Fruit fly (Drosophila melanogaster) whole organism, embryonic: ENCODE data around the gene Nadsyn.

Source experiments
- Asciz ChIP-seq: fragments of 200-800 bp; sonication (Bioruptor generic); optimal IDR thresholded peaks from 2 replicates; lab custom pipeline; 2017; ENCODE audit warnings: missing biosample characterization, mild to moderate bottlenecking, missing genetic modification characterization, missing genetic modification reagents
- Atf6 ChIP-seq: fragments of 200-800 bp; sonication (Bioruptor generic); IDR thresholded peaks from 2 replicates; pipeline ENCODE4 v1.3.6; 2022; ENCODE audit warnings: missing biosample characterization, missing genetic modification characterization
- B-H1 ChIP-seq: fragments of 200-800 bp; sonication (Bioruptor generic); IDR thresholded peaks from 3 replicates; pipeline ENCODE4 v1.3.6; 2022; ENCODE audit warnings: missing biosample characterization, missing genetic modification characterization
- Bdp1 ChIP-seq: fragments of 200-800 bp; sonication (Bioruptor generic); optimal IDR thresholded peaks from 3 replicates; lab custom pipeline; 2016; ENCODE audit warnings: missing biosample characterization, missing genetic modification characterization
- CG11085 ChIP-seq: fragments of 200-800 bp; sonication (Bioruptor generic); IDR thresholded peaks from 2 replicates; pipeline ENCODE4 v1.3.6; 2022; ENCODE audit warnings: missing biosample characterization, missing genetic modification characterization
- CG13894 ChIP-seq: fragments of 200-800 bp; sonication (Bioruptor generic); optimal IDR thresholded peaks from 3 replicates; lab custom pipeline; 2018; ENCODE audit warnings: missing biosample characterization, mild to moderate bottlenecking, missing genetic modification characterization, moderate library complexity
- CG15601 ChIP-seq: fragments of 200-800 bp; sonication (Bioruptor generic); optimal IDR thresholded peaks from 3 replicates; lab custom pipeline; 2019; ENCODE audit warnings: missing biosample characterization, mild to moderate bottlenecking, missing genetic modification characterization, moderate library complexity
- CG17829 ChIP-seq: fragments of 200-800 bp; optimal IDR thresholded peaks from 2 replicates; lab custom pipeline; 2019; ENCODE audit warnings: missing biosample characterization, mild to moderate bottlenecking, missing genetic modification characterization, moderate library complexity
- CG1792 ChIP-seq: fragments of 200-800 bp; sonication (Bioruptor generic); optimal IDR thresholded peaks from 2 replicates; lab custom pipeline; 2016; ENCODE audit warnings: missing biosample characterization, missing genetic modification characterization
- CG18476 ChIP-seq: fragments of 200-800 bp; sonication (Bioruptor generic); optimal IDR thresholded peaks from 2 replicates; lab custom pipeline; 2016; ENCODE audit warnings: missing biosample characterization, mild to moderate bottlenecking, missing genetic modification characterization
- CG18599 ChIP-seq: fragments of 200-800 bp; sonication (Bioruptor generic); optimal IDR thresholded peaks from 3 replicates; lab custom pipeline; 2017; ENCODE audit warnings: missing biosample characterization, missing genetic modification characterization, mild to moderate bottlenecking, moderate library complexity, missing genetic modification reagents
- CG18764 ChIP-seq: fragments of 200-800 bp; sonication (Bioruptor generic); optimal IDR thresholded peaks from 3 replicates; lab custom pipeline; 2016; ENCODE audit warnings: missing biosample characterization, missing genetic modification characterization
- CG2116 ChIP-seq: fragments of 200-800 bp; sonication (Bioruptor generic); optimal IDR thresholded peaks from 3 replicates; lab custom pipeline; 2018; ENCODE audit warnings: missing biosample characterization, mild to moderate bottlenecking, missing genetic modification characterization
- CG31224 ChIP-seq: fragments of 200-800 bp; sonication (Bioruptor generic); IDR thresholded peaks from 2 replicates; pipeline ENCODE4 v1.3.6; 2022; ENCODE audit warnings: missing biosample characterization, missing genetic modification characterization
- CG32767 ChIP-seq: fragments of 200-800 bp; sonication (Bioruptor generic); IDR thresholded peaks from 2 replicates; pipeline ENCODE4 v1.3.6; 2022; ENCODE audit warnings: missing biosample characterization, missing genetic modification characterization
- CG4854 ChIP-seq: fragments of 200-800 bp; sonication (Bioruptor generic); optimal IDR thresholded peaks from 2 replicates; lab custom pipeline; 2016; ENCODE audit warnings: missing biosample characterization, missing genetic modification characterization, inconsistent platforms
- CG6813 ChIP-seq: fragments of 200-800 bp; sonication (Bioruptor generic); optimal IDR thresholded peaks from 2 replicates; lab custom pipeline; 2017; ENCODE audit warnings: missing biosample characterization, missing genetic modification characterization, mild to moderate bottlenecking, moderate library complexity, missing genetic modification reagents
- CG7963 ChIP-seq: fragments of 200-800 bp; sonication (Bioruptor generic); IDR thresholded peaks from 3 replicates; pipeline ENCODE4 v1.3.6; 2022; ENCODE audit warnings: missing biosample characterization, missing genetic modification characterization; ENCODE audit not compliant: partially characterized antibody
- CG8924 ChIP-seq: fragments of 200-800 bp; optimal IDR thresholded peaks from 3 replicates; lab custom pipeline; 2019; ENCODE audit warnings: missing biosample characterization, mild to moderate bottlenecking, missing genetic modification characterization, moderate library complexity
- CG9215 ChIP-seq: fragments of 200-800 bp; sonication (Bioruptor generic); IDR thresholded peaks from 2 replicates; pipeline ENCODE4 v1.3.6; 2022; ENCODE audit warnings: missing biosample characterization, missing genetic modification characterization
- CG9817 ChIP-seq: fragments of 200-800 bp; sonication (Bioruptor generic); optimal IDR thresholded peaks from 2 replicates; lab custom pipeline; 2018; ENCODE audit warnings: missing biosample characterization, mild to moderate bottlenecking, missing genetic modification characterization, moderate library complexity
- CG9932 ChIP-seq: fragments of 200-800 bp; sonication (Bioruptor generic); IDR thresholded peaks from 2 replicates; pipeline ENCODE4 v1.3.6; 2022; ENCODE audit warnings: missing biosample characterization, missing genetic modification characterization
- CrebB ChIP-seq: fragments of 200-800 bp; sonication (Bioruptor generic); optimal IDR thresholded peaks from 3 replicates; lab custom pipeline; 2018; ENCODE audit warnings: missing biosample characterization, mild to moderate bottlenecking, missing genetic modification characterization
- Dek ChIP-seq: fragments of 200-800 bp; sonication (Bioruptor generic); optimal IDR thresholded peaks from 3 replicates; lab custom pipeline; 2019; ENCODE audit warnings: missing biosample characterization, mild to moderate bottlenecking, missing genetic modification characterization, moderate library complexity
- Doc2 ChIP-seq: fragments of 200-800 bp; sonication (Bioruptor generic); IDR thresholded peaks from 2 replicates; pipeline ENCODE4 v1.3.6; 2022; ENCODE audit warnings: missing biosample characterization, missing genetic modification characterization
- Elba2 ChIP-seq: fragments of 200-800 bp; sonication (Bioruptor generic); optimal IDR thresholded peaks from 3 replicates; lab custom pipeline; 2016; ENCODE audit warnings: missing biosample characterization, missing genetic modification characterization
- Hand ChIP-seq: fragments of 200-800 bp; sonication (Bioruptor generic); optimal IDR thresholded peaks from 2 replicates; lab custom pipeline; 2017; ENCODE audit warnings: mild to moderate bottlenecking, missing biosample characterization, missing genetic modification reagents, missing genetic modification characterization
- Hmr ChIP-seq: fragments of 200-800 bp; sonication (Bioruptor generic); optimal IDR thresholded peaks from 3 replicates; lab custom pipeline; 2017; ENCODE audit warnings: mild to moderate bottlenecking, missing biosample characterization, missing genetic modification reagents, missing genetic modification characterization
- Hmx ChIP-seq: fragments of 200-800 bp; sonication (Bioruptor generic); optimal IDR thresholded peaks from 2 replicates; lab custom pipeline; 2016; ENCODE audit warnings: missing biosample characterization, missing genetic modification characterization
- NC2α ChIP-seq: fragments of 200-800 bp; sonication (Bioruptor generic); optimal IDR thresholded peaks from 2 replicates; lab custom pipeline; 2016; ENCODE audit warnings: missing biosample characterization, missing genetic modification characterization
- NC2β ChIP-seq: fragments of 200-800 bp; sonication (Bioruptor generic); optimal IDR thresholded peaks from 2 replicates; lab custom pipeline; 2016; ENCODE audit warnings: missing biosample characterization, missing genetic modification characterization
- Nf-YB ChIP-seq: fragments of 200-800 bp; sonication (Bioruptor generic); optimal IDR thresholded peaks from 3 replicates; lab custom pipeline; 2019; ENCODE audit warnings: missing biosample characterization, mild to moderate bottlenecking, missing genetic modification characterization, moderate library complexity
- Oaz ChIP-seq: fragments of 200-800 bp; sonication (Bioruptor generic); IDR thresholded peaks from 2 replicates; pipeline ENCODE4 v1.3.6; 2022; ENCODE audit warnings: missing biosample characterization, missing genetic modification characterization
- Taf1 ChIP-seq: fragments of 200-800 bp; sonication (Bioruptor generic); IDR thresholded peaks from 2 replicates; pipeline ENCODE4 v1.3.6; 2022; ENCODE audit warnings: missing biosample characterization, missing genetic modification characterization
- Xbp1 ChIP-seq: fragments of 200-800 bp; sonication (Bioruptor generic); optimal IDR thresholded peaks from 3 replicates; lab custom pipeline; 2016; ENCODE audit warnings: missing biosample characterization, mild to moderate bottlenecking, missing genetic modification characterization
- crp ChIP-seq, 2 experiments: fragments of 200-800 bp; sonication (Bioruptor generic); optimal IDR thresholded peaks; 2 replicates in 1 of 2; 3 replicates in 1 of 2; lab custom pipeline; 2017; ENCODE audit warnings: missing biosample characterization in 2 of 2, missing genetic modification characterization in 2 of 2, mild to moderate bottlenecking in 1 of 2, moderate library complexity in 1 of 2
- dysf ChIP-seq: fragments of 200-800 bp; sonication (Bioruptor generic); IDR thresholded peaks from 3 replicates; pipeline ENCODE4 v1.3.6; 2022; ENCODE audit warnings: missing biosample characterization, missing genetic modification characterization
- gce ChIP-seq: fragments of 200-800 bp; sonication (Bioruptor generic); IDR thresholded peaks from 3 replicates; pipeline ENCODE4 v1.3.6; 2022; ENCODE audit warnings: missing biosample characterization, missing genetic modification characterization
- hth ChIP-seq: fragments of >200 bp; optimal IDR thresholded peaks from 2 replicates; lab custom pipeline; 2017; ENCODE audit warnings: inconsistent platforms
- ken ChIP-seq: fragments of 200-800 bp; sonication (Bioruptor generic); IDR thresholded peaks from 3 replicates; pipeline ENCODE4 v1.3.6; 2022; ENCODE audit warnings: missing biosample characterization, missing genetic modification characterization
- peb ChIP-seq: fragments of 200-800 bp; sonication (Bioruptor generic); IDR thresholded peaks from 2 replicates; pipeline ENCODE4 v1.3.6; 2022; ENCODE audit warnings: missing biosample characterization, missing genetic modification characterization
- phol ChIP-seq: fragments of 200-800 bp; sonication (Bioruptor generic); optimal IDR thresholded peaks from 3 replicates; lab custom pipeline; 2018; ENCODE audit warnings: missing biosample characterization, mild to moderate bottlenecking, missing genetic modification characterization, moderate library complexity
- sd ChIP-seq: fragments of 200-800 bp; sonication (Bioruptor generic); optimal IDR thresholded peaks from 3 replicates; lab custom pipeline; 2018; ENCODE audit warnings: missing biosample characterization, mild to moderate bottlenecking, missing genetic modification characterization, moderate library complexity
- sens ChIP-seq: fragments of 200-800 bp; sonication (Bioruptor generic); peaks from one replicate; lab custom pipeline; 2016; ENCODE audit warnings: missing biosample characterization, missing genetic modification characterization
- sima ChIP-seq: fragments of 200-800 bp; sonication (Bioruptor generic); optimal IDR thresholded peaks from 2 replicates; lab custom pipeline; 2016; ENCODE audit warnings: missing biosample characterization, missing genetic modification characterization
- sna ChIP-seq: fragments of 200-800 bp; sonication (Bioruptor generic); IDR thresholded peaks from 2 replicates; pipeline ENCODE4 v1.3.6; 2022; ENCODE audit warnings: missing biosample characterization, missing genetic modification characterization; ENCODE audit not compliant: partially characterized antibody
- tio ChIP-seq: fragments of 200-800 bp; sonication (Bioruptor generic); optimal IDR thresholded peaks from 2 replicates; lab custom pipeline; 2017; ENCODE audit warnings: missing biosample characterization, missing genetic modification characterization, inconsistent platforms
- toy ChIP-seq: fragments of 200-800 bp; sonication (Bioruptor generic); IDR thresholded peaks from 2 replicates; pipeline ENCODE4 v1.3.6; 2022; ENCODE audit warnings: missing biosample characterization, missing genetic modification characterization
- unpg ChIP-seq: fragments of 200-800 bp; sonication (Bioruptor generic); optimal IDR thresholded peaks from 3 replicates; lab custom pipeline; 2018; ENCODE audit warnings: missing biosample characterization, mild to moderate bottlenecking, missing genetic modification characterization, moderate library complexity
- vfl ChIP-seq: fragments of 200-800 bp; sonication (Bioruptor generic); optimal IDR thresholded peaks from 2 replicates; lab custom pipeline; 2016; ENCODE audit warnings: missing biosample characterization, missing genetic modification characterization
- yki ChIP-seq: fragments of >200 bp; optimal IDR thresholded peaks from 3 replicates; lab custom pipeline; 2018
- zfh1 ChIP-seq: fragments of 200-800 bp; sonication (Bioruptor generic); IDR thresholded peaks from 3 replicates; pipeline ENCODE4 v1.3.6; 2022; ENCODE audit warnings: missing biosample characterization, missing genetic modification characterization

Gene Nadsyn

DNA sequence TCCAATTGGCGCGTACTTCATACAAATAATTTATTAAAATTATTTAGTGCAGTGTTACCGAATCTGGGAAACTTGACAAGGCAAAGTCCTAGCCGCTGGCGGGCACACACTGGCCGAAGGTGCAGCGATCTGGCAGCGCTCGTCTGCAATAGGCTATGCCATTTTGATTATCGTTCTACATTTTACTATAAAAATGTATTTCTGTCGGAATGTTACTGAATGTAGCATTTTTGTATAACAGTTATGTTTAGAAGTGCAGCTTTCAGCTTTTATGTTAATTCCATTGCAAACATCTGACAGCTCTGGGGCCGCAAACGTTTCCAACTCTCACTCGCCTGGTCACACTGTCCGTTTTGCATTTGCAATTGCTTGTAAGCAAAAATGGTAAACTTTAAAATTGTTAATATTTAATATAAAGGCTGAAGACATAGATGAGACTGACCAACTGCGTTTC, 26.5 kb upstream of the Nadsyn start, which contains the start of gene Grip91 (continued):
- TF ChIP-seq CG32767 (GFP tag; lab: Robert Waterston, UW) (no peak), CG2116 (GFP tag; lab: Kevin White, UChicago) (peak; percentile 49), Hmr (peak; percentile 31), sima (GFP tag; lab: Kevin White, UChicago) (no peak), Asciz (GFP tag; lab: Kevin White, UChicago) (no peak), CG9817 (tag; lab: Kevin White, UChicago) (no peak), CrebB (tag; lab: Kevin White, UChicago) (no peak), toy (no peak), CG9932 (peak; percentile 10; the same call in 1 of the 2 replicates), unpg (no peak), Bdp1 (GFP tag; lab: Kevin White, UChicago) (no peak), crp (GFP tag; optimal IDR thresholded peaks at IDR 0.05; lab: Kevin White, UChicago) (peak in 1 of 2 experiments; percentile 56), CG6813 (GFP tag; lab: Kevin White, UChicago) (no peak), CG9215 (GFP tag; lab: Robert Waterston, UW) (0 out of 2 replicates have a peak, but pooled peaks have one; percentile 8), dysf (no peak), peb (GFP tag; lab: Robert Waterston, UW) (no peak), tio (no peak), CG13894 (tag; lab: Kevin White, UChicago) (peak; percentile 1), gce (no peak), CG18476 (GFP tag; lab: Kevin White, UChicago) (no peak), CG4854 (no peak), Elba2 (GFP tag; lab: Kevin White, UChicago) (peak; percentile 87), zfh1 (no peak), sens (peak; percentile 71), sna (no peak), CG15601 (tag; lab: Kevin White, UChicago) (no peak), Xbp1 (GFP tag; lab: Kevin White, UChicago) (no peak), CG11085 (GFP tag; lab: Robert Waterston, UW) (no peak), NC2α (GFP tag; lab: Kevin White, UChicago) (no peak), NC2β (GFP tag; lab: Kevin White, UChicago) (peak; percentile 25), Doc2 (GFP tag; lab: Robert Waterston, UW) (no peak), B-H1 (no peak), CG1792 (GFP tag; lab: Kevin White, UChicago) (no peak), vfl (GFP tag; lab: Kevin White, UChicago) (no peak), yki (lab: Kevin White, UChicago) (no peak), CG31224 (GFP tag; lab: Robert Waterston, UW) (no peak), sd (tag; lab: Kevin White, UChicago) (peak; percentile 26), Oaz (GFP tag; lab: Robert Waterston, UW) (no peak), hth (lab: Kevin White, UChicago) (no peak), CG7963 (GFP tag; lab: Robert Waterston, UW) (no peak), CG17829 (tag; lab: Kevin White, UChicago) (peak; percentile 33), CG18764 (GFP tag; lab: Kevin White, UChicago) (no peak), CG8924 (peak; percentile 35), Nf-YB (peak; percentile 15), ken (GFP tag; lab: Robert Waterston, UW) (no peak), Dek (tag; lab: Kevin White, UChicago) (no peak), Hand (no peak), phol (peak; percentile 78), Hmx (GFP tag; lab: Kevin White, UChicago) (no peak), Taf1 (GFP tag; lab: Robert Waterston, UW) (no peak), Atf6 (no peak), CG18599 (GFP tag; lab: Kevin White, UChicago) (no peak)
